Fruit fly (Drosophila melanogaster) whole organism, wandering third instar larva: ENCODE measurements around the gene scramb2.

Experiments
- Abd-B ChIP-seq: fragments of >200 bp; optimal IDR thresholded peaks from 2 replicates; lab custom pipeline; 2017; ENCODE audit warnings: missing biosample characterization, missing genetic modification characterization
- CG32264 ChIP-seq: fragments of 200-800 bp; sonication (Bioruptor generic); optimal IDR thresholded peaks from 2 replicates; lab custom pipeline; 2016; ENCODE audit warnings: missing biosample characterization, missing genetic modification characterization
- CG9705 ChIP-seq: fragments of 200-800 bp; sonication (Bioruptor generic); optimal IDR thresholded peaks from 2 replicates; lab custom pipeline; 2018; ENCODE audit warnings: missing biosample characterization, mild to moderate bottlenecking, missing genetic modification characterization
- CrebA ChIP-seq: fragments of 200-800 bp; sonication (Bioruptor generic); optimal IDR thresholded peaks from 2 replicates; lab custom pipeline; 2016; ENCODE audit warnings: missing biosample characterization, mild to moderate bottlenecking, missing genetic modification characterization, borderline replicate concordance
- Dfd ChIP-seq: fragments of >200 bp; optimal IDR thresholded peaks from 2 replicates; lab custom pipeline; 2017; ENCODE audit warnings: missing biosample characterization, missing genetic modification characterization
- Dif ChIP-seq: fragments of 200-275, 200-300 bp; sonication (Bioruptor generic); optimal IDR thresholded peaks from 2 replicates; lab custom pipeline; 2018; ENCODE audit warnings: missing biosample characterization, missing genetic modification characterization; ENCODE audit not compliant: partially characterized antibody
- GATAd ChIP-seq: sonication (Bioruptor generic); optimal IDR thresholded peaks from 2 replicates; lab custom pipeline; 2016; ENCODE audit warnings: missing biosample characterization, missing genetic modification characterization
- HLH106 ChIP-seq: fragments of 200-800 bp; optimal IDR thresholded peaks from 3 replicates; lab custom pipeline; 2019; ENCODE audit warnings: missing biosample characterization, mild to moderate bottlenecking, missing genetic modification characterization, moderate library complexity
- Hnf4 ChIP-seq: fragments of 200-800 bp; sonication (Bioruptor generic); optimal IDR thresholded peaks from 2 replicates; lab custom pipeline; 2016; ENCODE audit warnings: missing biosample characterization, mild to moderate bottlenecking, missing genetic modification characterization
- Hr78 ChIP-seq: fragments of >200 bp; optimal IDR thresholded peaks from 2 replicates; lab custom pipeline; 2017; ENCODE audit warnings: missing biosample characterization, missing genetic modification characterization
- Hr83 ChIP-seq: fragments of 200-300 bp; sonication (Bioruptor generic); optimal IDR thresholded peaks from 2 replicates; lab custom pipeline; 2016; ENCODE audit warnings: missing biosample characterization, mild to moderate bottlenecking, missing genetic modification characterization, moderate library complexity; ENCODE audit not compliant: poor library complexity, severe bottlenecking
- Jra ChIP-seq: sonication (Bioruptor generic); optimal IDR thresholded peaks from 2 replicates; lab custom pipeline; 2016; ENCODE audit warnings: missing biosample characterization, missing genetic modification characterization
- Mio ChIP-seq: sonication (Bioruptor generic); optimal IDR thresholded peaks from 2 replicates; lab custom pipeline; 2016; ENCODE audit warnings: missing biosample characterization, missing genetic modification characterization
- Myc ChIP-seq: fragments of >200 bp; optimal IDR thresholded peaks from 2 replicates; lab custom pipeline; 2017
- N ChIP-seq: fragments of >200 bp; optimal IDR thresholded peaks from 2 replicates; lab custom pipeline; 2018; ENCODE audit warnings: missing biosample characterization, missing external identifiers, missing genetic modification characterization
- OdsH ChIP-seq: fragments of 200-800 bp; sonication (Bioruptor generic); optimal IDR thresholded peaks from 2 replicates; lab custom pipeline; 2016; ENCODE audit warnings: missing biosample characterization, mild to moderate bottlenecking, missing genetic modification characterization
- Rel ChIP-seq, 2 experiments: fragments of 200-800 bp; sonication (Bioruptor generic) in 1 of 2; optimal IDR thresholded peaks; 2 replicates in 1 of 2; 3 replicates in 1 of 2; lab custom pipeline; 2016 to 2019; ENCODE audit warnings: mild to moderate bottlenecking in 2 of 2, missing biosample characterization in 2 of 2, missing genetic modification characterization in 2 of 2, moderate library complexity in 1 of 2
- Sp1 ChIP-seq: fragments of 200-800 bp; sonication (Bioruptor generic); optimal IDR thresholded peaks from 3 replicates; lab custom pipeline; 2019; ENCODE audit warnings: missing biosample characterization, mild to moderate bottlenecking, missing genetic modification characterization, moderate library complexity
- Vsx2 ChIP-seq: fragments of 200-300, 225-300 bp; sonication (Bioruptor generic); optimal IDR thresholded peaks from 2 replicates; lab custom pipeline; 2018; ENCODE audit warnings: missing biosample characterization, missing genetic modification characterization; ENCODE audit not compliant: partially characterized antibody
- br ChIP-seq: fragments of 200-800 bp; sonication (Bioruptor generic); optimal IDR thresholded peaks from 2 replicates; lab custom pipeline; 2016; ENCODE audit warnings: missing biosample characterization, missing genetic modification characterization
- brk ChIP-seq: fragments of 200-800 bp; sonication (Bioruptor generic); optimal IDR thresholded peaks from 2 replicates; lab custom pipeline; 2016; ENCODE audit warnings: missing biosample characterization, mild to moderate bottlenecking, missing genetic modification characterization
- dl ChIP-seq, 2 experiments: fragments of 175-275, 200-275 bp in 1 of 2; fragments of 200-275 bp in 1 of 2; sonication (Bioruptor generic); optimal IDR thresholded peaks; lab custom pipeline; 2018; ENCODE audit warnings: mild to moderate bottlenecking in 2 of 2, missing biosample characterization in 2 of 2, missing genetic modification characterization in 2 of 2, moderate library complexity in 2 of 2; ENCODE audit not compliant: partially characterized antibody in 2 of 2, insufficient read depth in 1 of 2
- dmrt93B ChIP-seq: fragments of 200-800 bp; sonication (Bioruptor generic); optimal IDR thresholded peaks from 2 replicates; lab custom pipeline; 2018; ENCODE audit warnings: missing biosample characterization, mild to moderate bottlenecking, missing genetic modification characterization
- dsf ChIP-seq: sonication (Bioruptor generic); optimal IDR thresholded peaks from 2 replicates; lab custom pipeline; 2016; ENCODE audit warnings: missing biosample characterization, missing genetic modification characterization, borderline replicate concordance
- ey ChIP-seq: fragments of 200-800 bp; sonication (Bioruptor generic); optimal IDR thresholded peaks from 2 replicates; lab custom pipeline; 2016; ENCODE audit warnings: missing biosample characterization, missing genetic modification characterization
- foxo ChIP-seq, 2 experiments: fragments of 200-800 bp; sonication (Bioruptor generic); optimal IDR thresholded peaks; 2 replicates in 1 of 2; 3 replicates in 1 of 2; lab custom pipeline; 2016 to 2017; ENCODE audit warnings: missing biosample characterization in 2 of 2, missing genetic modification characterization in 2 of 2
- fru ChIP-seq: fragments of 200-800 bp; sonication (Bioruptor generic); optimal IDR thresholded peaks from 3 replicates; lab custom pipeline; 2016; ENCODE audit warnings: missing biosample characterization, mild to moderate bottlenecking, missing genetic modification characterization
- h ChIP-seq: fragments of 200-800 bp; sonication (Bioruptor generic); optimal IDR thresholded peaks from 3 replicates; lab custom pipeline; 2016; ENCODE audit warnings: missing biosample characterization, mild to moderate bottlenecking, missing genetic modification characterization
- jim ChIP-seq: fragments of 175-275, 200-325 bp; sonication (Bioruptor generic); optimal IDR thresholded peaks from 2 replicates; lab custom pipeline; 2016; ENCODE audit warnings: missing biosample characterization, mild to moderate bottlenecking, missing genetic modification characterization
- lola ChIP-seq: fragments of >200 bp; optimal IDR thresholded peaks from 2 replicates; lab custom pipeline; 2017; ENCODE audit warnings: missing biosample characterization, missing genetic modification characterization
- pan ChIP-seq: fragments of >200 bp; optimal IDR thresholded peaks from 2 replicates; lab custom pipeline; 2017
- psq ChIP-seq: fragments of 200-800 bp; sonication (Bioruptor generic); optimal IDR thresholded peaks from 3 replicates; lab custom pipeline; 2017; ENCODE audit warnings: missing biosample characterization, mild to moderate bottlenecking, missing genetic modification characterization, moderate library complexity
- rgr ChIP-seq: fragments of 200-800 bp; sonication (Bioruptor generic); optimal IDR thresholded peaks from 3 replicates; lab custom pipeline; 2016; ENCODE audit warnings: missing biosample characterization, mild to moderate bottlenecking, missing genetic modification characterization
- sage ChIP-seq: fragments of 200-800 bp; sonication (Bioruptor generic); optimal IDR thresholded peaks from 2 replicates; lab custom pipeline; 2016; ENCODE audit warnings: missing biosample characterization, mild to moderate bottlenecking, missing genetic modification characterization
- sv ChIP-seq: fragments of 200-800 bp; sonication (Bioruptor generic); optimal IDR thresholded peaks from 3 replicates; lab custom pipeline; 2016; ENCODE audit warnings: missing biosample characterization, missing genetic modification characterization
- tai ChIP-seq: sonication (Bioruptor generic); optimal IDR thresholded peaks from 2 replicates; lab custom pipeline; 2016; ENCODE audit warnings: missing biosample characterization, missing genetic modification characterization
- usp ChIP-seq: fragments of >200 bp; optimal IDR thresholded peaks from 2 replicates; lab custom pipeline; 2017; ENCODE audit warnings: missing biosample characterization, missing genetic modification characterization
- woc ChIP-seq: sonication (Bioruptor generic); optimal IDR thresholded peaks from 2 replicates; lab custom pipeline; 2016; ENCODE audit warnings: missing biosample characterization, mild to moderate bottlenecking, missing genetic modification characterization

Gene scramb2

dm6 chr3L:3095590-3095989 is 49.0 kb upstream of the scramb2 start:
- TF ChIP-seq Hnf4 (GFP tag; lab: Kevin White, UChicago) (peak; percentile 13), Vsx2 (GFP tag; lab: Kevin White, UChicago) (peak; percentile 28), br (GFP tag; lab: Kevin White, UChicago) (peak; percentile 51), dsf (GFP tag; lab: Kevin White, UChicago) (no peak), Dif (GFP tag; lab: Kevin White, UChicago) (peak; percentile 24)

- TF ChIP-seq Rel (GFP tag; optimal IDR thresholded peaks at IDR 0.05; lab: Kevin White, UChicago): no peak
- TF ChIP-seq Rel (tag; optimal IDR thresholded peaks at IDR 0.05; lab: Kevin White, UChicago): peak; percentile 33
- no peak for TF ChIP-seq Vsx2 (GFP tag; lab: Kevin White, UChicago)
- TF ChIP-seq dl (GFP tag; optimal IDR thresholded peaks at IDR 0.05; lab: Kevin White, UChicago; ENCODE audit: insufficient read depth in 1 of 2, partially characterized antibody in 2 of 2): peak in 1 of 2 experiments; percentile 39
- no peak for TF ChIP-seq h (GFP tag; lab: Kevin White, UChicago)
- no peak for TF ChIP-seq dsf (GFP tag; lab: Kevin White, UChicago)
- TF ChIP-seq pan: no peak
- TF ChIP-seq Jra (GFP tag; lab: Kevin White, UChicago): peak; percentile 30
- no peak for TF ChIP-seq CG32264 (GFP tag; lab: Kevin White, UChicago)
- TF ChIP-seq foxo (GFP tag; optimal IDR thresholded peaks at IDR 0.05; lab: Kevin White, UChicago): peak in 1 of 2 experiments; percentile 58
- TF ChIP-seq GATAd (GFP tag; lab: Kevin White, UChicago): no peak
- TF ChIP-seq woc: peak; percentile 49
- no peak for TF ChIP-seq Dif (GFP tag; lab: Kevin White, UChicago)
- peak; percentile 58 for TF ChIP-seq br (GFP tag; lab: Kevin White, UChicago)
- TF ChIP-seq Hnf4 (GFP tag; lab: Kevin White, UChicago): peak; percentile 82
- no peak for TF ChIP-seq Mio
- no peak for TF ChIP-seq usp (GFP tag; lab: Kevin White, UChicago)
- TF ChIP-seq Hr83 (GFP tag; lab: Kevin White, UChicago): peak; percentile 40
- TF ChIP-seq sage: no peak
- TF ChIP-seq dmrt93B (GFP tag; lab: Kevin White, UChicago): no peak
- peak; percentile 38 for TF ChIP-seq Myc
- TF ChIP-seq CG9705: no peak
- TF ChIP-seq HLH106 (tag; lab: Kevin White, UChicago): no peak
- TF ChIP-seq psq (GFP tag; lab: Kevin White, UChicago): peak; percentile 37
- peak; percentile 44 for TF ChIP-seq rgr (GFP tag; lab: Kevin White, UChicago)
- TF ChIP-seq Abd-B (GFP tag; lab: Kevin White, UChicago): no peak
- TF ChIP-seq tai (GFP tag; lab: Kevin White, UChicago): no peak
- peak; percentile 15 for TF ChIP-seq ey (GFP tag; lab: Kevin White, UChicago)
- peak; percentile 38 for TF ChIP-seq OdsH (GFP tag; lab: Kevin White, UChicago)
- TF ChIP-seq sv (GFP tag; lab: Kevin White, UChicago): peak; percentile 40
- TF ChIP-seq fru (GFP tag; lab: Kevin White, UChicago): peak; percentile 59
- TF ChIP-seq jim (GFP tag; lab: Kevin White, UChicago): no peak
- TF ChIP-seq Sp1: peak; percentile 27
- TF ChIP-seq Dfd: no peak
- TF ChIP-seq lola: no peak
- no peak for TF ChIP-seq Hr78 (GFP tag; lab: Kevin White, UChicago)
- no peak for TF ChIP-seq CrebA (GFP tag; lab: Kevin White, UChicago)
- no peak for TF ChIP-seq N (GFP tag; lab: Kevin White, UChicago)
- TF ChIP-seq brk (GFP tag; lab: Kevin White, UChicago): no peak
Measured at dm6 chr3L:3090581-3091345, 44.2 kb upstream of the scramb2 start.
